Worm (Caenorhabditis elegans): ENCODE results near the gene F52D2.12.
A peak's percentile ranks its signal among the peaks of the same experiment; 100 is the strongest.

The F52D2.12 gene

ce11 chrX:1960895-1961715 is 16.7 kb upstream of the F52D2.12 start:
- peak; percentile 95 for TF ChIP-seq sdc-2 (tag; optimal IDR thresholded peaks at IDR 0.05)
- TF ChIP-seq nfya-1 (tag; optimal IDR thresholded peaks at IDR 0.05), result peak; percentile 9
- TF ChIP-seq hlh-15 (tag; optimal IDR thresholded peaks at IDR 0.05), result no peak
- TF ChIP-seq F13H6.1 (tag; optimal IDR thresholded peaks at IDR 0.05), result no peak
- TF ChIP-seq sox-2 (GFP tag; IDR thresholded peaks at IDR 0.05), result no peak
- TF ChIP-seq ceh-2 (tag; optimal IDR thresholded peaks at IDR 0.05), result no peak
- TF ChIP-seq rnt-1 (tag; optimal IDR thresholded peaks at IDR 0.05), result peak; percentile 93

DNA sequence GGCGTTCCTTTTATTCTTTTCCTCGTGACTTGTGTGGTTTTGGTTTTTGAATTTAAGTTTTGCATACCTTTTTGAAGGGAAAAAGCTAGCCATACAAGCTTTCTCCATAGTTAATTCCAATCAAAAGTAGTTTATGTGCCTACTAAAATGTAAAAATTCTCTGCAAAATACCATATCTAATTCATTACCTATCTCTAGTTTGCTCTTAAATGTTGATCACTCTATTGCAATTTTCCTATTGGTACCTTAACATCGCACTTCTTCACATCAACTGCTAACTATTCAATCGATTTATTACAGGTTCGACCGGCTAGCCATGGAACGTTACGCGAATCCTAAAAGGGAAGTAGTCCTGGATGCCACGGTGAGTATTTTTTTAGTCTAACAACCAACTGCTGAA is 15.5 kb upstream of the F52D2.12 start, which contains the start of gene F52D2.7:
Gene F52D2.7, plus strand, starts transcription at position 301 of the 400 bp plus-strand sequence.
- TF ChIP-seq sox-4 (tag; optimal IDR thresholded peaks at IDR 0.05), result no peak
- no peak for TF ChIP-seq hlh-6 (tag; optimal IDR thresholded peaks at IDR 0.05)
- TF ChIP-seq ceh-45 (GFP tag; IDR thresholded peaks at IDR 0.05), result no peak
- no peak for TF ChIP-seq gmeb-2 (tag; optimal IDR thresholded peaks at IDR 0.05)
- TF ChIP-seq ceh-6 (GFP tag; optimal IDR thresholded peaks at IDR 0.05), result no peak
- TF ChIP-seq sox-2 (GFP tag; IDR thresholded peaks at IDR 0.05), result no peak
- no peak for TF ChIP-seq ahr-1 (tag; optimal IDR thresholded peaks at IDR 0.05)
- no peak for TF ChIP-seq pha-4 (tag; optimal IDR thresholded peaks at IDR 0.05)
- TF ChIP-seq nhr-11 (tag; optimal IDR thresholded peaks at IDR 0.05), result no peak
- TF ChIP-seq tbx-7 (tag; optimal IDR thresholded peaks at IDR 0.05), result no peak
- TF ChIP-seq nhr-232 (tag; optimal IDR thresholded peaks at IDR 0.05), result no peak
- no peak for TF ChIP-seq ceh-14 (tag; optimal IDR thresholded peaks at IDR 0.05)
- TF ChIP-seq ceh-9 (tag; optimal IDR thresholded peaks at IDR 0.05), result no peak
- TF ChIP-seq mec-3 (tag; optimal IDR thresholded peaks at IDR 0.05; ENCODE audit: borderline replicate concordance), result no peak
- no peak for TF ChIP-seq unc-42 (tag; optimal IDR thresholded peaks at IDR 0.05)
- no peak for TF ChIP-seq C08G9.2 (tag; optimal IDR thresholded peaks at IDR 0.05)

ce11 chrX:1964411-1964810 is 13.4 kb upstream of the F52D2.12 start:
- TF ChIP-seq hlh-13 (GFP tag; optimal IDR thresholded peaks at IDR 0.05) (no peak), hlh-8 (tag; optimal IDR thresholded peaks at IDR 0.05) (no peak), zip-5 (tag; optimal IDR thresholded peaks at IDR 0.05) (no peak), lim-6 (tag; optimal IDR thresholded peaks at IDR 0.05) (no peak), ttx-3 (tag; optimal IDR thresholded peaks at IDR 0.05) (no peak)

- peak; percentile 30 for TF ChIP-seq nfya-1 (tag; optimal IDR thresholded peaks at IDR 0.05)
- TF ChIP-seq ceh-48 (tag; optimal IDR thresholded peaks at IDR 0.05), result no peak
- no peak for TF ChIP-seq C38D4.7 (GFP tag; optimal IDR thresholded peaks at IDR 0.05)
- no peak for TF ChIP-seq C08G9.2 (tag; optimal IDR thresholded peaks at IDR 0.05)
- TF ChIP-seq unc-55 (GFP tag; optimal IDR thresholded peaks at IDR 0.05), result no peak
- no peak for TF ChIP-seq nhr-232 (tag; optimal IDR thresholded peaks at IDR 0.05)
- no peak for TF ChIP-seq ceh-18 (tag; optimal IDR thresholded peaks at IDR 0.05)
- TF ChIP-seq lin-11 (tag; optimal IDR thresholded peaks at IDR 0.05), result no peak
- no peak for TF ChIP-seq ama-1 (optimal IDR thresholded peaks at IDR 0.05)
- TF ChIP-seq hlh-15 (tag; optimal IDR thresholded peaks at IDR 0.05), result no peak
- TF ChIP-seq lim-6 (tag; optimal IDR thresholded peaks at IDR 0.05), result no peak
- peak; percentile 77 for TF ChIP-seq sdc-2 (tag; optimal IDR thresholded peaks at IDR 0.05)
- TF ChIP-seq hlh-30 (tag; optimal IDR thresholded peaks at IDR 0.05; ENCODE audit: insufficient read depth), result no peak
- no peak for TF ChIP-seq elt-2 (tag; optimal IDR thresholded peaks at IDR 0.05)
- TF ChIP-seq F13H6.1 (tag; optimal IDR thresholded peaks at IDR 0.05), result no peak
- TF ChIP-seq pha-4 (tag; optimal IDR thresholded peaks at IDR 0.05), result no peak
- TF ChIP-seq pha-2 (tag; optimal IDR thresholded peaks at IDR 0.05), result no peak
These were observed 13.0 kb upstream of the F52D2.12 start for ce11 chrX:1964828-1965227.
